Fruit fly (Drosophila melanogaster) whole organism, embryonic: ENCODE measurements around the gene CG7484.

Source experiments
- ATbp ChIP-seq: fragments of 200-800 bp; sonication (Bioruptor generic); optimal IDR thresholded peaks from 2 replicates; lab custom pipeline; 2017; ENCODE audit warnings: missing biosample characterization, mild to moderate bottlenecking, missing genetic modification characterization, missing genetic modification reagents
- CG10209 ChIP-seq: fragments of 200-800 bp; sonication (Bioruptor generic); optimal IDR thresholded peaks from 3 replicates; lab custom pipeline; 2017; ENCODE audit warnings: missing biosample characterization, mild to moderate bottlenecking, missing genetic modification characterization, missing genetic modification reagents
- CG10321 ChIP-seq: fragments of 200-800 bp; sonication (Bioruptor generic); IDR thresholded peaks from 2 replicates; pipeline ENCODE4 v1.3.6; 2022; ENCODE audit warnings: missing biosample characterization, missing genetic modification characterization
- CG10543 ChIP-seq: fragments of 200-800 bp; sonication (Bioruptor generic); optimal IDR thresholded peaks from 3 replicates; lab custom pipeline; 2017; ENCODE audit warnings: missing biosample characterization, mild to moderate bottlenecking, missing genetic modification characterization, moderate library complexity
- CG10565 ChIP-seq: fragments of 200-800 bp; sonication (Bioruptor generic); optimal IDR thresholded peaks from 3 replicates; lab custom pipeline; 2016; ENCODE audit warnings: missing biosample characterization, mild to moderate bottlenecking, missing genetic modification characterization
- CG12769 ChIP-seq: fragments of 200-800 bp; sonication (Bioruptor generic); optimal IDR thresholded peaks from 2 replicates; lab custom pipeline; 2019; ENCODE audit warnings: missing biosample characterization, mild to moderate bottlenecking, missing genetic modification characterization, moderate library complexity
- CG14014 ChIP-seq: fragments of 200-800 bp; sonication (Bioruptor generic); IDR thresholded peaks from 2 replicates; pipeline ENCODE4 v1.3.6; 2022; ENCODE audit warnings: missing biosample characterization, missing genetic modification characterization
- CG14441 ChIP-seq: fragments of 200-800 bp; sonication (Bioruptor generic); IDR thresholded peaks from 2 replicates; pipeline ENCODE4 v1.3.6; 2022; ENCODE audit warnings: missing biosample characterization, missing genetic modification characterization
- CG15073 ChIP-seq: fragments of 200-800 bp; sonication (Bioruptor generic); optimal IDR thresholded peaks from 2 replicates; lab custom pipeline; 2016; ENCODE audit warnings: missing biosample characterization, missing genetic modification characterization
- CG1602 ChIP-seq: fragments of 200-800 bp; sonication (Bioruptor generic); optimal IDR thresholded peaks from 3 replicates; lab custom pipeline; 2016; ENCODE audit warnings: missing biosample characterization, missing genetic modification characterization
- CG18262 ChIP-seq: fragments of 200-800 bp; optimal IDR thresholded peaks from 3 replicates; lab custom pipeline; 2019; ENCODE audit warnings: missing biosample characterization, mild to moderate bottlenecking, missing genetic modification characterization, moderate library complexity
- CG18764 ChIP-seq: fragments of 200-800 bp; sonication (Bioruptor generic); optimal IDR thresholded peaks from 3 replicates; lab custom pipeline; 2016; ENCODE audit warnings: missing biosample characterization, missing genetic modification characterization
- CG2116 ChIP-seq: fragments of 200-800 bp; sonication (Bioruptor generic); optimal IDR thresholded peaks from 3 replicates; lab custom pipeline; 2018; ENCODE audit warnings: missing biosample characterization, mild to moderate bottlenecking, missing genetic modification characterization
- CG34422 ChIP-seq: fragments of 200-800 bp; sonication (Bioruptor generic); IDR thresholded peaks from 3 replicates; pipeline ENCODE4 v1.3.6; 2022; ENCODE audit warnings: missing biosample characterization, missing genetic modification characterization
- CG43689 ChIP-seq: fragments of 200-800 bp; sonication (Bioruptor generic); IDR thresholded peaks from 2 replicates; pipeline ENCODE4 v1.3.6; 2022; ENCODE audit warnings: missing biosample characterization, missing genetic modification characterization
- CG5953 ChIP-seq: fragments of 200-800 bp; sonication (Bioruptor generic); IDR thresholded peaks from 2 replicates; pipeline ENCODE4 v1.3.6; 2022; ENCODE audit warnings: missing biosample characterization, missing genetic modification characterization
- CG8359 ChIP-seq: fragments of 200-800 bp; sonication (Bioruptor generic); optimal IDR thresholded peaks from 2 replicates; lab custom pipeline; 2017; ENCODE audit warnings: missing biosample characterization, mild to moderate bottlenecking, missing genetic modification characterization, borderline replicate concordance
- Chrac-16 ChIP-seq: fragments of 200-800 bp; sonication (Bioruptor generic); optimal IDR thresholded peaks from 3 replicates; lab custom pipeline; 2016; ENCODE audit warnings: missing biosample characterization, missing genetic modification characterization
- Dip3 ChIP-seq: fragments of 200-800 bp; sonication (Bioruptor generic); optimal IDR thresholded peaks from 3 replicates; lab custom pipeline; 2016; ENCODE audit warnings: missing biosample characterization, missing genetic modification characterization
- Drgx ChIP-seq: fragments of 200-800 bp; sonication (Bioruptor generic); IDR thresholded peaks from 2 replicates; pipeline ENCODE4 v1.3.6; 2022; ENCODE audit warnings: missing biosample characterization, missing genetic modification characterization
- Elba2 ChIP-seq: fragments of 200-800 bp; sonication (Bioruptor generic); optimal IDR thresholded peaks from 3 replicates; lab custom pipeline; 2016; ENCODE audit warnings: missing biosample characterization, missing genetic modification characterization
- Jarid2 ChIP-seq: fragments of 200-800 bp; sonication (Bioruptor generic); optimal IDR thresholded peaks from 3 replicates; lab custom pipeline; 2017; ENCODE audit warnings: mild to moderate bottlenecking, missing biosample characterization, missing genetic modification reagents, missing genetic modification characterization
- Pdp1 ChIP-seq, 2 experiments: fragments of 200-800 bp; sonication (Bioruptor generic); optimal IDR thresholded peaks; 3 replicates each; lab custom pipeline; 2016; ENCODE audit warnings: missing biosample characterization in 2 of 2, missing genetic modification characterization in 2 of 2, mild to moderate bottlenecking in 1 of 2, moderate library complexity in 1 of 2
- Poxn ChIP-seq: fragments of 200-800 bp; sonication (Bioruptor generic); IDR thresholded peaks from 2 replicates; pipeline ENCODE4 v1.3.6; 2022; ENCODE audit warnings: missing biosample characterization, missing genetic modification characterization
- Sox102F ChIP-seq: fragments of 200-800 bp; sonication (Bioruptor generic); optimal IDR thresholded peaks from 2 replicates; lab custom pipeline; 2018; ENCODE audit warnings: missing biosample characterization, mild to moderate bottlenecking, missing genetic modification characterization, moderate library complexity
- Stat92E ChIP-seq, 3 experiments: fragments of >200 bp in 2 of 3; fragments of 200-800 bp in 1 of 3; sonication (Bioruptor generic) in 1 of 3; optimal IDR thresholded peaks; 2 replicates each; lab custom pipeline; 2017 to 2019; ENCODE audit warnings: missing biosample characterization in 3 of 3, missing genetic modification characterization in 3 of 3, mild to moderate bottlenecking in 1 of 3, moderate library complexity in 1 of 3
- Trl ChIP-seq, 3 experiments: fragments of >200 bp in 2 of 3; fragments of 200-800 bp in 1 of 3; sonication (Bioruptor generic) in 1 of 3; optimal IDR thresholded peaks; 2 replicates in 1 of 3; 3 replicates in 2 of 3; lab custom pipeline; 2016 to 2017; ENCODE audit warnings: missing biosample characterization in 1 of 3, missing genetic modification characterization in 1 of 3
- Vsx1 ChIP-seq: fragments of 200-800 bp; sonication (Bioruptor generic); optimal IDR thresholded peaks from 2 replicates; lab custom pipeline; 2017; ENCODE audit warnings: missing biosample characterization, mild to moderate bottlenecking, missing genetic modification characterization, missing genetic modification reagents
- ac ChIP-seq: fragments of 200-800 bp; sonication (Bioruptor generic); optimal IDR thresholded peaks from 3 replicates; lab custom pipeline; 2017; ENCODE audit warnings: missing biosample characterization, mild to moderate bottlenecking, missing genetic modification characterization
- ato ChIP-seq: fragments of 200-800 bp; sonication (Bioruptor generic); IDR thresholded peaks from 2 replicates; pipeline ENCODE4 v1.3.6; 2022; ENCODE audit warnings: missing biosample characterization, missing genetic modification characterization; ENCODE audit not compliant: partially characterized antibody
- bbx ChIP-seq: fragments of 200-800 bp; sonication (Bioruptor generic); IDR thresholded peaks from 2 replicates; pipeline ENCODE4 v1.3.6; 2022; ENCODE audit warnings: missing biosample characterization, missing genetic modification characterization; ENCODE audit not compliant: partially characterized antibody
- bcd ChIP-seq: fragments of 200-800 bp; sonication (Bioruptor generic); optimal IDR thresholded peaks from 2 replicates; lab custom pipeline; 2017; ENCODE audit warnings: missing biosample characterization, mild to moderate bottlenecking, missing genetic modification characterization
- br ChIP-seq: fragments of >200 bp; optimal IDR thresholded peaks from 2 replicates; lab custom pipeline; 2017
- cad ChIP-seq: fragments of >200 bp; optimal IDR thresholded peaks from 2 replicates; lab custom pipeline; 2017; ENCODE audit warnings: missing biosample characterization, missing genetic modification characterization
- dimm ChIP-seq: fragments of 200-800 bp; sonication (Bioruptor generic); IDR thresholded peaks from 2 replicates; pipeline ENCODE4 v1.3.6; 2022; ENCODE audit warnings: missing biosample characterization, missing genetic modification characterization
- eve ChIP-seq, 2 experiments: fragments of >200 bp; optimal IDR thresholded peaks; 2 replicates each; lab custom pipeline; 2017; ENCODE audit warnings: missing biosample characterization in 2 of 2, missing genetic modification characterization in 2 of 2
- eyg ChIP-seq: fragments of 200-800 bp; sonication (Bioruptor generic); optimal IDR thresholded peaks from 3 replicates; lab custom pipeline; 2016; ENCODE audit warnings: missing biosample characterization, missing genetic modification characterization
- gcm ChIP-seq: fragments of 200-800 bp; sonication (Bioruptor generic); optimal IDR thresholded peaks from 2 replicates; lab custom pipeline; 2019; ENCODE audit warnings: missing biosample characterization, mild to moderate bottlenecking, missing genetic modification characterization, moderate library complexity
- grn ChIP-seq: fragments of 200-800 bp; sonication (Bioruptor generic); optimal IDR thresholded peaks from 3 replicates; lab custom pipeline; 2017; ENCODE audit warnings: missing biosample characterization, missing genetic modification characterization
- insv ChIP-seq, 2 experiments: fragments of 200-800 bp; sonication (Bioruptor generic); optimal IDR thresholded peaks; 3 replicates each; lab custom pipeline; 2016 to 2018; ENCODE audit warnings: missing biosample characterization in 2 of 2, missing genetic modification characterization in 2 of 2
- lilli ChIP-seq: fragments of 200-800 bp; sonication (Bioruptor generic); optimal IDR thresholded peaks from 3 replicates; lab custom pipeline; 2016; ENCODE audit warnings: missing biosample characterization, missing genetic modification characterization
- lmd ChIP-seq: fragments of 200-800 bp; sonication (Bioruptor generic); IDR thresholded peaks from 2 replicates; pipeline ENCODE4 v1.3.6; 2022; ENCODE audit warnings: missing biosample characterization, missing genetic modification characterization
- mld ChIP-seq: fragments of 200-800 bp; sonication (Bioruptor generic); IDR thresholded peaks from 3 replicates; pipeline ENCODE4 v1.3.6; 2022; ENCODE audit warnings: missing biosample characterization, missing genetic modification characterization; ENCODE audit not compliant: partially characterized antibody
- pho ChIP-seq: fragments of 200-800 bp; sonication (Bioruptor generic); optimal IDR thresholded peaks from 2 replicates; lab custom pipeline; 2016; ENCODE audit warnings: missing biosample characterization, missing genetic modification characterization
- pnt ChIP-seq: fragments of 200-800 bp; sonication (Bioruptor generic); optimal IDR thresholded peaks from 3 replicates; lab custom pipeline; 2016; ENCODE audit warnings: missing biosample characterization, missing genetic modification characterization
- pum ChIP-seq: fragments of 200-800 bp; sonication (Bioruptor generic); optimal IDR thresholded peaks from 2 replicates; lab custom pipeline; 2016; ENCODE audit warnings: missing biosample characterization, missing genetic modification characterization
- salm ChIP-seq: fragments of 200-800 bp; sonication (Bioruptor generic); optimal IDR thresholded peaks from 2 replicates; lab custom pipeline; 2018; ENCODE audit warnings: missing biosample characterization, mild to moderate bottlenecking, missing genetic modification characterization
- sd ChIP-seq: fragments of 200-800 bp; sonication (Bioruptor generic); optimal IDR thresholded peaks from 3 replicates; lab custom pipeline; 2018; ENCODE audit warnings: missing biosample characterization, mild to moderate bottlenecking, missing genetic modification characterization, moderate library complexity
- sob ChIP-seq: fragments of 200-800 bp; sonication (Bioruptor generic); IDR thresholded peaks from 2 replicates; pipeline ENCODE4 v1.3.6; 2022; ENCODE audit warnings: missing biosample characterization, missing genetic modification characterization
- vvl ChIP-seq: fragments of 200-800 bp; sonication (Bioruptor generic); IDR thresholded peaks from 2 replicates; pipeline ENCODE4 v1.3.6; 2022; ENCODE audit warnings: missing biosample characterization, missing genetic modification characterization

Gene CG7484

dm6 chr3L:17668386-17668944, 14.0 kb downstream of the CG7484 start (continued):
- TF ChIP-seq ATbp (GFP tag; lab: Kevin White, UChicago) (no peak), Jarid2 (GFP tag; lab: Kevin White, UChicago) (no peak), Dip3 (no peak), cad (GFP tag; lab: Kevin White, UChicago) (no peak), CG18262 (tag; lab: Kevin White, UChicago) (no peak), Elba2 (peak; percentile 94), mld (GFP tag; lab: Robert Waterston, UW) (no peak), eyg (GFP tag; lab: Kevin White, UChicago) (no peak), CG5953 (GFP tag; lab: Robert Waterston, UW) (no peak), Poxn (GFP tag; lab: Robert Waterston, UW) (no peak), gcm (no peak), lilli (no peak), bbx (GFP tag; lab: Robert Waterston, UW) (no peak), lmd (GFP tag; lab: Robert Waterston, UW) (no peak), CG8359 (GFP tag; lab: Kevin White, UChicago) (no peak), ac (GFP tag; lab: Kevin White, UChicago) (no peak), br (lab: Kevin White, UChicago) (no peak), CG10209 (GFP tag; lab: Kevin White, UChicago) (no peak), sob (GFP tag; lab: Robert Waterston, UW) (no peak), Chrac-16 (GFP tag; lab: Kevin White, UChicago) (no peak), Trl (optimal IDR thresholded peaks at IDR 0.05; lab: Kevin White, UChicago) (peak in 1 of 2 experiments; percentile 7), Trl (GFP tag; optimal IDR thresholded peaks at IDR 0.05; lab: Kevin White, UChicago) (no peak), ato (GFP tag; lab: Robert Waterston, UW) (no peak), insv (GFP tag; optimal IDR thresholded peaks at IDR 0.05; lab: Kevin White, UChicago) (peak; percentile 14 to 86), Sox102F (no peak), pnt (GFP tag; lab: Kevin White, UChicago) (no peak), vvl (GFP tag; lab: Robert Waterston, UW) (no peak), Pdp1 (GFP tag; optimal IDR thresholded peaks at IDR 0.05; lab: Kevin White, UChicago) (peak in 1 of 2 experiments; percentile 58), pum (GFP tag; lab: Kevin White, UChicago) (no peak), CG12769 (tag; lab: Kevin White, UChicago) (peak; percentile 16), pho (GFP tag; lab: Kevin White, UChicago) (no peak), CG10543 (GFP tag; lab: Kevin White, UChicago) (no peak), Vsx1 (GFP tag; lab: Kevin White, UChicago) (no peak), Drgx (GFP tag; lab: Robert Waterston, UW) (0 out of 2 replicates have a peak, but pooled peaks have one; percentile 41), CG10565 (GFP tag; lab: Kevin White, UChicago) (no peak), salm (tag; lab: Kevin White, UChicago) (no peak), CG18764 (GFP tag; lab: Kevin White, UChicago) (no peak), CG34422 (GFP tag; lab: Robert Waterston, UW) (no peak), CG43689 (GFP tag; lab: Robert Waterston, UW) (no peak), CG10321 (GFP tag; lab: Robert Waterston, UW) (peak; percentile 6; the same call in 1 of the 2 replicates), CG15073 (GFP tag; lab: Kevin White, UChicago) (no peak), CG1602 (no peak), CG14441 (no peak), bcd (GFP tag; lab: Kevin White, UChicago) (no peak), CG2116 (no peak), CG14014 (no peak), eve (GFP tag; optimal IDR thresholded peaks at IDR 0.05; lab: Kevin White, UChicago) (no peak), grn (GFP tag; lab: Kevin White, UChicago) (no peak), Stat92E (GFP tag; optimal IDR thresholded peaks at IDR 0.05; lab: Kevin White, UChicago) (peak in 1 of 3 experiments; percentile 49), sd (tag; lab: Kevin White, UChicago) (no peak), dimm (GFP tag; lab: Robert Waterston, UW) (no peak)
